Fruit fly (Drosophila melanogaster): ENCODE measurements around the gene CG34376.

DNA sequence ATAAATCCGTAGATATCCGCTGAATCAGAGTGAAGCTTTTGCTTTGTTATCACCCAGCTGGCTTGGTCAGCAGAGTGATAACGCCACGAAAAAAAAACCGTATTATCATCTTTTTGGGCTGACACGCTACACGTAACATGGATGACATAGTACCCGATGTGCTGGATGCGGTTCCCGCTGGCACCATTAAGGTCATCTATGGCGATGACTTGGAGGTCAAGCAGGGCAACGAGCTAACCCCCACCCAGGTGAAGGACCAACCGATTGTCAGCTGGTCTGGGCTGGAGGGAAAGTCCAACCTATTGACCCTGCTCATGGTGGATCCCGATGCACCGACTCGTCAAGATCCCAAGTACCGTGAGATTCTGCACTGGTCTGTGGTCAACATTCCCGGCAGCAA is 17.2 kb downstream of the CG34376 start:
- TF ChIP-seq sv (GFP tag; optimal IDR thresholded peaks at IDR 0.05), result no peak
- TF ChIP-seq dsf (GFP tag; optimal IDR thresholded peaks at IDR 0.05; ENCODE audit: borderline replicate concordance), result no peak
- no peak for TF ChIP-seq fru (GFP tag; optimal IDR thresholded peaks at IDR 0.05)
- no peak for TF ChIP-seq Hr78 (GFP tag; optimal IDR thresholded peaks at IDR 0.05)
- TF ChIP-seq Abd-B (GFP tag; optimal IDR thresholded peaks at IDR 0.05), result no peak

Data from whole organism, wandering third instar larva.